Worm (Caenorhabditis elegans) whole organism, midembryonic: ENCODE measurements around the gene F36H5.18.

Experiments used
- T22C8.4 ChIP-seq: fragments of 200-800 bp; sonication (Bioruptor generic); IDR thresholded peaks from 2 replicates; pipeline ENCODE4 v1.3.6; 2022; ENCODE audit warnings: missing genetic modification characterization, missing compliant biosample characterization
- cog-1 ChIP-seq: sonication (generic microtip); optimal IDR thresholded peaks from 2 replicates; lab custom pipeline; 2016; ENCODE audit warnings: missing genetic modification characterization, missing compliant biosample characterization
- flt-1 ChIP-seq: fragments of 200-800 bp; sonication (Bioruptor generic); IDR thresholded peaks from 2 replicates; pipeline ENCODE4 v1.3.6; 2022; ENCODE audit warnings: missing genetic modification characterization, missing compliant biosample characterization
- klf-2 ChIP-seq: fragments of 200-800 bp; sonication (Bioruptor generic); conservative IDR thresholded peaks from 2 replicates; pipeline ENCODE4 v1.3.6; 2022; ENCODE audit warnings: missing genetic modification reagents, missing genetic modification characterization, missing compliant biosample characterization
- med-1 ChIP-seq: sonication (generic microtip); optimal IDR thresholded peaks from 2 replicates; lab custom pipeline; 2017; ENCODE audit warnings: missing genetic modification characterization, mild to moderate bottlenecking, missing compliant biosample characterization, antibody characterized with exemption, missing genetic modification reagents; ENCODE audit not compliant: insufficient read depth
- ref-1 ChIP-seq: fragments of 200-800 bp; sonication (Bioruptor generic); conservative IDR thresholded peaks from 2 replicates; pipeline ENCODE4 v1.3.6; 2022; ENCODE audit warnings: missing genetic modification reagents, missing genetic modification characterization, missing compliant biosample characterization
- tab-1 ChIP-seq: fragments of 200-800 bp; sonication (Bioruptor generic); IDR thresholded peaks from 2 replicates; pipeline ENCODE4 v1.3.6; 2022; ENCODE audit warnings: missing genetic modification characterization, missing compliant biosample characterization
- ztf-23 ChIP-seq: fragments of 200-800 bp; sonication (Bioruptor generic); IDR thresholded peaks from 2 replicates; pipeline ENCODE4 v1.3.6; 2022; ENCODE audit warnings: missing genetic modification reagents, missing genetic modification characterization, missing compliant biosample characterization
- ztf-29 ChIP-seq: fragments of 200-800 bp; sonication (Bioruptor generic); IDR thresholded peaks from 2 replicates; pipeline ENCODE4 v1.3.6; 2022; ENCODE audit warnings: missing genetic modification reagents, missing genetic modification characterization, missing compliant biosample characterization

ce11 chrII:1738844-1739243, 20.9 kb upstream of the F36H5.18 start, which contains the start of the genes irld-9 and irld-33:
- TF ChIP-seq tab-1 (GFP tag; lab: Robert Waterston, UW), result no peak
- TF ChIP-seq ref-1, result no peak
- no peak for TF ChIP-seq med-1 (GFP tag; lab: Kevin White, UChicago)
- no peak for TF ChIP-seq cog-1 (tag; lab: Kevin White, UChicago)
- TF ChIP-seq klf-2, result no peak
- TF ChIP-seq flt-1, result no peak
- no peak for TF ChIP-seq ztf-29 (GFP tag; lab: Robert Waterston, UW)
- TF ChIP-seq ztf-23 (GFP tag; lab: Robert Waterston, UW), result no peak
- no peak for TF ChIP-seq T22C8.4 (GFP tag; lab: Robert Waterston, UW)
